Worm (Caenorhabditis elegans): ENCODE results near the gene clec-64.

ce11 chrII:12914514-12915075, 16.6 kb downstream of the clec-64 start, which contains the start of gene F35C5.12:
- TF ChIP-seq him-1 (tag; optimal IDR thresholded peaks at IDR 0.05) (no peak), dao-5 (tag; optimal IDR thresholded peaks at IDR 0.05) (no peak)
